Worm (Caenorhabditis elegans): ENCODE measurements around the gene Y105C5B.9.

Gene Y105C5B.9

ce11 chrIV:15900158-15900557 lies 30.2 kb upstream of the Y105C5B.9 start:
- TF ChIP-seq fkh-6 (tag; optimal IDR thresholded peaks at IDR 0.05) (no peak), ceh-14 (tag; optimal IDR thresholded peaks at IDR 0.05) (no peak), pha-4 (tag; optimal IDR thresholded peaks at IDR 0.05) (no peak), odd-2 (tag; optimal IDR thresholded peaks at IDR 0.05) (no peak), madf-2 (tag; optimal IDR thresholded peaks at IDR 0.05) (no peak), unc-42 (tag; optimal IDR thresholded peaks at IDR 0.05) (no peak), elt-2 (tag; optimal IDR thresholded peaks at IDR 0.05) (no peak), tbx-2 (tag; optimal IDR thresholded peaks at IDR 0.05) (no peak), npax-4 (tag; optimal IDR thresholded peaks at IDR 0.05) (no peak), hlh-8 (tag; optimal IDR thresholded peaks at IDR 0.05) (no peak), ceh-19 (GFP tag; optimal IDR thresholded peaks at IDR 0.05) (no peak), ama-1 (optimal IDR thresholded peaks at IDR 0.05) (no peak), hlh-6 (tag; optimal IDR thresholded peaks at IDR 0.05) (no peak), eyg-1 (tag; optimal IDR thresholded peaks at IDR 0.05) (no peak), F13H6.1 (tag; optimal IDR thresholded peaks at IDR 0.05) (no peak), unc-3 (GFP tag; conservative IDR thresholded peaks at IDR 0.05) (no peak), unc-3 (tag; optimal IDR thresholded peaks at IDR 0.05) (no peak), unc-86 (tag; optimal IDR thresholded peaks at IDR 0.05) (no peak), ceh-24 (tag; optimal IDR thresholded peaks at IDR 0.05) (no peak), mec-3 (tag; optimal IDR thresholded peaks at IDR 0.05; ENCODE audit: borderline replicate concordance) (no peak)

ce11 chrIV:15901123-15901522 lies 29.3 kb upstream of the Y105C5B.9 start, which contains the start of gene Y105C5B.5:
Gene Y105C5B.5, minus strand, starts transcription at chrIV:15901225.
- TF ChIP-seq ztf-16 (tag; optimal IDR thresholded peaks at IDR 0.05), result no peak
- no peak for TF ChIP-seq ceh-9 (tag; optimal IDR thresholded peaks at IDR 0.05)
- no peak for TF ChIP-seq K02D7.2 (tag; optimal IDR thresholded peaks at IDR 0.05)
- TF ChIP-seq hlh-15 (tag; optimal IDR thresholded peaks at IDR 0.05), result no peak
- no peak for TF ChIP-seq C08G9.2 (tag; optimal IDR thresholded peaks at IDR 0.05)

ce11 chrIV:15906059-15906632 lies 24.2 kb upstream of the Y105C5B.9 start, which contains the start of gene srv-15:
Gene srv-15, plus strand, starts transcription at chrIV:15906582.
- TF ChIP-seq ets-4 (tag; optimal IDR thresholded peaks at IDR 0.05), result no peak
- no peak for TF ChIP-seq pha-4 (tag; optimal IDR thresholded peaks at IDR 0.05)
- no peak for TF ChIP-seq nfya-1 (tag; optimal IDR thresholded peaks at IDR 0.05)
- no peak for TF ChIP-seq C08G9.2 (tag; optimal IDR thresholded peaks at IDR 0.05)
- no peak for TF ChIP-seq che-1 (tag; optimal IDR thresholded peaks at IDR 0.05)
- TF ChIP-seq syd-9 (tag; optimal IDR thresholded peaks at IDR 0.05), result no peak
- TF ChIP-seq ztf-16 (tag; optimal IDR thresholded peaks at IDR 0.05), result no peak
- TF ChIP-seq pat-9 (tag; optimal IDR thresholded peaks at IDR 0.05), result no peak
- no peak for TF ChIP-seq ceh-22 (tag; optimal IDR thresholded peaks at IDR 0.05)
- no peak for TF ChIP-seq unc-55 (GFP tag; optimal IDR thresholded peaks at IDR 0.05)
- no peak for TF ChIP-seq dmd-4 (tag; optimal IDR thresholded peaks at IDR 0.05; ENCODE audit: borderline replicate concordance)
- no peak for TF ChIP-seq npax-4 (tag; optimal IDR thresholded peaks at IDR 0.05)

- TF ChIP-seq ceh-34 (tag; optimal IDR thresholded peaks at IDR 0.05) (no peak), F13H6.1 (tag; optimal IDR thresholded peaks at IDR 0.05) (no peak), elt-2 (tag; optimal IDR thresholded peaks at IDR 0.05) (no peak), fkh-10 (GFP tag; optimal IDR thresholded peaks at IDR 0.05) (no peak), ceh-45 (GFP tag; IDR thresholded peaks at IDR 0.05) (no peak), hlh-13 (GFP tag; optimal IDR thresholded peaks at IDR 0.05) (no peak), pag-3 (tag; optimal IDR thresholded peaks at IDR 0.05; ENCODE audit: borderline replicate concordance) (no peak), tbx-2 (tag; optimal IDR thresholded peaks at IDR 0.05) (no peak), ceh-14 (tag; optimal IDR thresholded peaks at IDR 0.05) (no peak), Y22D7AL.16 (tag; optimal IDR thresholded peaks at IDR 0.05) (no peak), ceh-31 (tag; optimal IDR thresholded peaks at IDR 0.05) (no peak), ref-2 (tag; optimal IDR thresholded peaks at IDR 0.05) (no peak), unc-55 (GFP tag; optimal IDR thresholded peaks at IDR 0.05) (no peak), ceh-30 (tag; optimal IDR thresholded peaks at IDR 0.05) (no peak), elt-4 (tag; optimal IDR thresholded peaks at IDR 0.05) (no peak), rnt-1 (tag; optimal IDR thresholded peaks at IDR 0.05) (no peak), eyg-1 (tag; optimal IDR thresholded peaks at IDR 0.05) (no peak), ztf-16 (tag; optimal IDR thresholded peaks at IDR 0.05) (no peak), dve-1 (tag; optimal IDR thresholded peaks at IDR 0.05) (no peak)
Observed at ce11 chrIV:15908251-15908650, 22.1 kb upstream of the Y105C5B.9 start.

All from whole organism, late embryonic.